Fruit fly (Drosophila melanogaster) whole organism, prepupa: Measurements from ENCODE around the gene gammaTub37C.

Source experiments
- Eip78C ChIP-seq: fragments of 200-800 bp; sonication (Bioruptor generic); peaks from one replicate; lab custom pipeline; 2016; ENCODE audit warnings: missing biosample characterization, missing genetic modification characterization
- Gug ChIP-seq: fragments of 200-800 bp; sonication (Bioruptor generic); IDR thresholded peaks from 2 replicates; pipeline ENCODE4 v1.3.6; 2022; ENCODE audit warnings: missing biosample characterization, missing genetic modification characterization

- TF ChIP-seq Gug (GFP tag; lab: Robert Waterston, UW) (no peak), Eip78C (no peak)
Measured at dm6 chr2L:19156737-19157287, 28.7 kb downstream of the gammaTub37C start.
